Fruit fly (Drosophila melanogaster): ENCODE measurements around the gene Ubc4.
A peak's percentile ranks its signal among the peaks of the same experiment; 100 is the strongest.

Gene Ubc4

dm6 chr3L:9713383-9713827, 15.3 kb downstream of the Ubc4 start, which contains the start of gene SH3PX1:
SH3PX1 (minus strand) TSS chr3L:9713827.
- TF ChIP-seq CTCF (optimal IDR thresholded peaks at IDR 0.05) (no peak), CG8478 (optimal IDR thresholded peaks at IDR 0.05) (no peak)

dm6 chr3L:9713828-9714536, 15.8 kb downstream of the Ubc4 start, which contains the start of gene vsg:
vsg (plus strand) TSS chr3L:9714324.
- no peak for TF ChIP-seq CG8478 (optimal IDR thresholded peaks at IDR 0.05)
- TF ChIP-seq CTCF (optimal IDR thresholded peaks at IDR 0.05): no peak

dm6 chr3L:9714537-9715144, 16.5 kb downstream of the Ubc4 start:
- TF ChIP-seq CG8478 (optimal IDR thresholded peaks at IDR 0.05) (no peak), CTCF (optimal IDR thresholded peaks at IDR 0.05) (no peak)

dm6 chr3L:9716595-9716994, 18.5 kb downstream of the Ubc4 start:
- TF ChIP-seq CG8478 (optimal IDR thresholded peaks at IDR 0.05) (no peak), CTCF (optimal IDR thresholded peaks at IDR 0.05) (no peak)

- TF ChIP-seq CTCF (optimal IDR thresholded peaks at IDR 0.05): no peak
- TF ChIP-seq CG8478 (optimal IDR thresholded peaks at IDR 0.05): no peak
Observed at dm6 chr3L:9717101-9717500, 19.0 kb downstream of the Ubc4 start.

- TF ChIP-seq CTCF (optimal IDR thresholded peaks at IDR 0.05) (no peak), CG8478 (optimal IDR thresholded peaks at IDR 0.05) (no peak)
Observed at dm6 chr3L:9717839-9718238, 19.7 kb downstream of the Ubc4 start.

- TF ChIP-seq CG8478 (optimal IDR thresholded peaks at IDR 0.05) (no peak), CTCF (optimal IDR thresholded peaks at IDR 0.05) (no peak)
Observed at dm6 chr3L:9718929-9719328, 20.8 kb downstream of the Ubc4 start, which contains the start of the genes CG18178 and CG14174. CG18178 (minus strand) TSS chr3L:9719144. CG14174 (plus strand) TSS chr3L:9719328.

- TF ChIP-seq CG8478 (optimal IDR thresholded peaks at IDR 0.05): no peak
- TF ChIP-seq CTCF (optimal IDR thresholded peaks at IDR 0.05): no peak
Observed at dm6 chr3L:9720102-9720501, 22.0 kb downstream of the Ubc4 start.

dm6 chr3L:9723108-9723507, 25.0 kb downstream of the Ubc4 start, which contains the start of the genes nbs and defl:
nbs (minus strand) TSS chr3L:9723194.
defl (plus strand) TSS chr3L:9723423.
- no peak for TF ChIP-seq CG8478 (optimal IDR thresholded peaks at IDR 0.05)
- no peak for TF ChIP-seq CTCF (optimal IDR thresholded peaks at IDR 0.05)

- TF ChIP-seq CG8478 (optimal IDR thresholded peaks at IDR 0.05): no peak
- TF ChIP-seq CTCF (optimal IDR thresholded peaks at IDR 0.05): peak in 1 of 2 experiments; percentile 29
Observed at dm6 chr3L:9726707-9727106, 28.6 kb downstream of the Ubc4 start, which contains the start of gene Naa60. Naa60 (plus strand) TSS chr3L:9726895.

dm6 chr3L:9729795-9730421, 31.8 kb downstream of the Ubc4 start, which contains the start of gene ATPsynB:
ATPsynB (plus strand) TSS chr3L:9729999.
- TF ChIP-seq CTCF (optimal IDR thresholded peaks at IDR 0.05) (peak in 1 of 2 experiments; percentile 25), CG8478 (optimal IDR thresholded peaks at IDR 0.05) (no peak)

- TF ChIP-seq CTCF (optimal IDR thresholded peaks at IDR 0.05): no peak
- no peak for TF ChIP-seq CG8478 (optimal IDR thresholded peaks at IDR 0.05)
Observed at dm6 chr3L:9733563-9733962, 35.4 kb downstream of the Ubc4 start, which contains the start of gene CG6749. CG6749 (minus strand) TSS chr3L:9733807.

dm6 chr3L:9739629-9740028, 41.5 kb downstream of the Ubc4 start:
- no peak for TF ChIP-seq CG8478 (optimal IDR thresholded peaks at IDR 0.05)
- TF ChIP-seq CTCF (optimal IDR thresholded peaks at IDR 0.05): no peak

- no peak for TF ChIP-seq CG8478 (optimal IDR thresholded peaks at IDR 0.05)
- TF ChIP-seq CTCF (optimal IDR thresholded peaks at IDR 0.05): no peak
Observed at dm6 chr3L:9742342-9742741, 44.2 kb downstream of the Ubc4 start.

- TF ChIP-seq CTCF (optimal IDR thresholded peaks at IDR 0.05) (no peak), CG8478 (optimal IDR thresholded peaks at IDR 0.05) (no peak)
Observed at dm6 chr3L:9744060-9744549, 46.0 kb downstream of the Ubc4 start.

All from S2 (cell line).